Worm (Caenorhabditis elegans): ENCODE results near the gene ima-3.

DNA sequence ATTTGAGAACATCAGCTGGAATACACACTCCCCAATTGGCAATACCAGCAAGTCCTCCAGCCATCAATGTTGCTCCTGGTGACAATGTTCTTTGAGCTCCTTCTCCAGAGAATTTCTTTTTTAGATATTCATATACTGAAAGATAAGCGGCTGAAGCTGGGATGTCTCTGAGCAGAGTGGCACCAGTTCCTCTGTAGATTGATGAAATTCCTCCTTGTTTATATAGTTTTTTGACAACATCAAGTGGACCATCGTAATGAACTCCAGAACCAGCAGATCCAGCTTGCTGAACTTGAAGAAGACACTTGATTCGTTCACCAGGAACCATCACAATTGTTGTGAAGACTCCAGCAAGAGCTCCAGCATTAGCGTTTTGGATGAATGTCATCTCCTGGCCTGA is 9.4 kb downstream of the ima-3 start:
- TF ChIP-seq lsy-2 (tag; optimal IDR thresholded peaks at IDR 0.05) = no peak
- no peak for TF ChIP-seq mep-1 (tag; optimal IDR thresholded peaks at IDR 0.05)
- no peak for TF ChIP-seq elt-3 (tag; optimal IDR thresholded peaks at IDR 0.05)
- no peak for TF ChIP-seq ces-1 (GFP tag; optimal IDR thresholded peaks at IDR 0.05)
- no peak for TF ChIP-seq flh-1 (GFP tag; optimal IDR thresholded peaks at IDR 0.05)
- no peak for TF ChIP-seq cnd-1 (tag; optimal IDR thresholded peaks at IDR 0.05)
- TF ChIP-seq unc-39 (tag; optimal IDR thresholded peaks at IDR 0.05) = no peak
